Worm (Caenorhabditis elegans) whole organism, young adult: ENCODE measurements around the gene C06E4.3.

Experiments used
- F37B4.10 ChIP-seq: fragments of 200-800 bp; sonication (Bioruptor generic); IDR thresholded peaks from 2 replicates; pipeline ENCODE4 v1.3.6; 2022; ENCODE audit warnings: missing genetic modification characterization, missing compliant biosample characterization
- Y56A3A.18 ChIP-seq: fragments of 200-800 bp; sonication (Bioruptor generic); IDR thresholded peaks from 2 replicates; pipeline ENCODE4 v1.3.6; 2022; ENCODE audit warnings: missing genetic modification reagents, missing genetic modification characterization, missing compliant biosample characterization
- ama-1 ChIP-seq, 3 experiments: fragments of 150-350 bp in 1 of 3; sonication (generic microtip) in 2 of 3; optimal IDR thresholded peaks; 2 replicates each; lab custom pipeline; 2014 to 2018; ENCODE audit warnings: missing biosample characterization in 2 of 3, missing genetic modification characterization in 2 of 3, missing genetic modification reagents in 2 of 3
- let-526 ChIP-seq: fragments of 200-800 bp; sonication (Bioruptor generic); IDR thresholded peaks from 2 replicates; pipeline ENCODE4 v1.3.6; 2022; ENCODE audit warnings: missing genetic modification reagents, missing genetic modification characterization, missing compliant biosample characterization
- lin-35 ChIP-seq, 3 experiments: fragments of 150-350 bp in 2 of 3; sonication (generic microtip) in 1 of 3; optimal IDR thresholded peaks; 2 replicates each; lab custom pipeline; 2014 to 2018; ENCODE audit warnings: missing biosample characterization in 3 of 3, missing genetic modification characterization in 3 of 3, missing genetic modification reagents in 3 of 3
- nfya-1 ChIP-seq: sonication (generic microtip); optimal IDR thresholded peaks from 2 replicates; lab custom pipeline; 2017; ENCODE audit warnings: antibody characterized with exemption, missing compliant biosample characterization, missing genetic modification characterization, borderline replicate concordance; ENCODE audit not compliant: insufficient read depth
- nfyb-1 ChIP-seq: fragments of 200-800 bp; sonication (Bioruptor generic); IDR thresholded peaks from 2 replicates; pipeline ENCODE4 v1.3.6; 2022; ENCODE audit warnings: missing genetic modification reagents, missing genetic modification characterization, missing compliant biosample characterization
- snpc-4 ChIP-seq, 5 experiments: fragments of 150-350 bp in 1 of 5; sonication (generic microtip) in 4 of 5; optimal IDR thresholded peaks; 2 replicates each; lab custom pipeline; 2014 to 2018; ENCODE audit warnings: missing genetic modification characterization in 5 of 5, missing biosample characterization in 3 of 5, antibody characterized with exemption in 2 of 5, mild to moderate bottlenecking in 2 of 5, missing compliant biosample characterization in 2 of 5, missing genotype in 2 of 5, moderate library complexity in 2 of 5, missing genetic modification reagents in 1 of 5
- tlf-1 ChIP-seq: fragments of 200-800 bp; sonication (Bioruptor generic); optimal IDR thresholded peaks from 2 replicates; lab custom pipeline; 2018; ENCODE audit warnings: mild to moderate bottlenecking, missing genetic modification characterization, missing compliant biosample characterization
- unc-130 ChIP-seq: sonication (generic microtip); optimal IDR thresholded peaks from 2 replicates; lab custom pipeline; 2016; ENCODE audit warnings: missing genetic modification reagents, missing genetic modification characterization, missing compliant biosample characterization
- unc-62 ChIP-seq: fragments of 150-350 bp; optimal IDR thresholded peaks from 2 replicates; lab custom pipeline; 2014; ENCODE audit warnings: missing biosample characterization, missing genetic modification reagents, missing genetic modification characterization

ce11 chrIV:7242220-7242789 lies 18.4 kb upstream of the C06E4.3 start, which contains the start of gene gstk-2:
- TF ChIP-seq ama-1 (optimal IDR thresholded peaks at IDR 0.05; lab: Kevin White, UChicago) (no peak), ama-1 (GFP tag; optimal IDR thresholded peaks at IDR 0.05; lab: Kevin White, UChicago) (no peak), unc-130 (GFP tag; lab: Kevin White, UChicago) (no peak), Y56A3A.18 (no peak), nfya-1 (tag; lab: Kevin White, UChicago) (no peak), let-526 (GFP tag; lab: Robert Waterston, UW) (no peak), lin-35 (GFP tag; optimal IDR thresholded peaks at IDR 0.05; lab: Kevin White, UChicago) (no peak), nfyb-1 (no peak), unc-62 (no peak), tlf-1 (GFP tag; lab: Kevin White, UChicago) (no peak), F37B4.10 (GFP tag; lab: Robert Waterston, UW) (no peak), snpc-4 (GFP tag; optimal IDR thresholded peaks at IDR 0.05; lab: Kevin White, UChicago) (no peak), snpc-4 (tag; optimal IDR thresholded peaks at IDR 0.05; lab: Kevin White, UChicago) (no peak)
